Fruit fly (Drosophila melanogaster) Kc167 (cell line): ENCODE results near the gene Lrrk.

Source experiments
- Myc ChIP-seq: fragments of >200 bp; optimal IDR thresholded peaks from 2 replicates; lab custom pipeline; 2017; ENCODE audit warnings: missing external identifiers
- h ChIP-seq: fragments of >200 bp; optimal IDR thresholded peaks from 3 replicates; lab custom pipeline; 2018; ENCODE audit warnings: missing external identifiers
- insv ChIP-seq: fragments of >200 bp; optimal IDR thresholded peaks from 3 replicates; lab custom pipeline; 2018; ENCODE audit warnings: missing external identifiers
- ttk ChIP-seq: sonication (Bioruptor generic); optimal IDR thresholded peaks from 2 replicates; lab custom pipeline; 2017; ENCODE audit warnings: missing external identifiers

DNA sequence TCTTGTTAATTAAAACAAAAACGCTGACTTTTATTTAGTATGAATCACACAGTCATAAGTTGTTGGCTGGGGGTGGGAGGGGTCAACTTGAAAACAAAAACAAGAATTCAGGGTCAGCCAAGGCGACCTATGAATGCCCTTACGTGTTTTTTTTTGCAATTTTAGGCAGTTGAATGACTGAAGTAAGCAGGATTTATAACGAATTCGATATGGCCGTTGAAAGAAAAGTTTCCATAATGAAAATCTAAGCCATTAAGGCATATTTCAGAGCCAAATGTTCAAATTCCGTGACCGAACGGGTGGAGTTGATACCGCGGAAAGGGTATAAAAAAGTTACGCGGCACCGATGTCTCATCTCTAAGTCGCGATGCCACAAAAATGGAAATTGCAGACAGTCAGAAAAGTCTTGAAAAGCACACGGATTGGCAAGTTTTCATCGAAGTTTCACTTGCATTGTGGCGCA is 1.3 kb upstream of the Lrrk start:
- no peak for TF ChIP-seq h
- no peak for TF ChIP-seq Myc
- no peak for TF ChIP-seq insv (lab: Kevin White, UChicago)
- TF ChIP-seq ttk (lab: Kevin White, UChicago): no peak
